Fruit fly (Drosophila melanogaster) whole organism, embryonic: ENCODE data around the gene CG14036.

Experiments used
- Adf1 ChIP-seq: fragments of 200-800 bp; sonication (Bioruptor generic); IDR thresholded peaks from 2 replicates; pipeline ENCODE4 v1.3.6; 2022; ENCODE audit warnings: missing biosample characterization, missing genetic modification characterization
- Awh ChIP-seq: fragments of 200-800 bp; sonication (Bioruptor generic); IDR thresholded peaks from 2 replicates; pipeline ENCODE4, ENCODE4 v1.3.6; 2022; ENCODE audit warnings: missing biosample characterization, missing genetic modification characterization
- B-H1 ChIP-seq: fragments of 200-800 bp; sonication (Bioruptor generic); IDR thresholded peaks from 3 replicates; pipeline ENCODE4 v1.3.6; 2022; ENCODE audit warnings: missing biosample characterization, missing genetic modification characterization
- CG10209 ChIP-seq: fragments of 200-800 bp; sonication (Bioruptor generic); optimal IDR thresholded peaks from 3 replicates; lab custom pipeline; 2017; ENCODE audit warnings: missing biosample characterization, mild to moderate bottlenecking, missing genetic modification characterization, missing genetic modification reagents
- CG11456 ChIP-seq: fragments of 200-800 bp; sonication (Bioruptor generic); IDR thresholded peaks from 3 replicates; pipeline ENCODE4 v1.3.6; 2022; ENCODE audit warnings: missing biosample characterization, missing genetic modification characterization
- CG11695 ChIP-seq: fragments of 200-800 bp; sonication (Bioruptor generic); IDR thresholded peaks from 3 replicates; pipeline ENCODE4 v1.3.6; 2022; ENCODE audit warnings: missing biosample characterization, missing genetic modification characterization
- CG12942 ChIP-seq: fragments of 200-800 bp; sonication (Bioruptor generic); optimal IDR thresholded peaks from 3 replicates; lab custom pipeline; 2016; ENCODE audit warnings: missing biosample characterization, missing genetic modification characterization
- CG15696 ChIP-seq: fragments of 200-800 bp; sonication (Bioruptor generic); optimal IDR thresholded peaks from 2 replicates; lab custom pipeline; 2019; ENCODE audit warnings: missing biosample characterization, mild to moderate bottlenecking, missing genetic modification characterization, moderate library complexity
- CG17186 ChIP-seq: fragments of 200-800 bp; sonication (Bioruptor generic); optimal IDR thresholded peaks from 3 replicates; lab custom pipeline; 2017; ENCODE audit warnings: missing biosample characterization, missing genetic modification reagents, missing genetic modification characterization
- CG17361 ChIP-seq: fragments of 200-800 bp; sonication (Bioruptor generic); IDR thresholded peaks from 3 replicates; pipeline ENCODE4 v1.3.6; 2022; ENCODE audit warnings: missing biosample characterization, missing genetic modification characterization
- CG18011 ChIP-seq: fragments of 200-800 bp; sonication (Bioruptor generic); optimal IDR thresholded peaks from 2 replicates; lab custom pipeline; 2017; ENCODE audit warnings: missing biosample characterization, missing genetic modification characterization, mild to moderate bottlenecking, moderate library complexity, missing genotype
- CG18764 ChIP-seq: fragments of 200-800 bp; sonication (Bioruptor generic); optimal IDR thresholded peaks from 3 replicates; lab custom pipeline; 2016; ENCODE audit warnings: missing biosample characterization, missing genetic modification characterization
- CG2129 ChIP-seq: fragments of 200-800 bp; sonication (Bioruptor generic); IDR thresholded peaks from 2 replicates; pipeline ENCODE4 v1.3.6; 2022; ENCODE audit warnings: missing biosample characterization, missing genetic modification characterization; ENCODE audit not compliant: partially characterized antibody
- CG31388 ChIP-seq: fragments of 200-800 bp; sonication (Bioruptor generic); optimal IDR thresholded peaks from 2 replicates; lab custom pipeline; 2016; ENCODE audit warnings: missing biosample characterization, missing genetic modification characterization
- CG32767 ChIP-seq: fragments of 200-800 bp; sonication (Bioruptor generic); IDR thresholded peaks from 2 replicates; pipeline ENCODE4 v1.3.6; 2022; ENCODE audit warnings: missing biosample characterization, missing genetic modification characterization
- CG3281 ChIP-seq: fragments of 200-800 bp; sonication (Bioruptor generic); optimal IDR thresholded peaks from 3 replicates; lab custom pipeline; 2017; ENCODE audit warnings: missing biosample characterization, mild to moderate bottlenecking, missing genetic modification characterization
- CG34376 ChIP-seq: fragments of 200-800 bp; sonication (Bioruptor generic); optimal IDR thresholded peaks from 2 replicates; lab custom pipeline; 2018; ENCODE audit warnings: missing biosample characterization, mild to moderate bottlenecking, missing genetic modification characterization
- CG3838 ChIP-seq: fragments of 200-800 bp; sonication (Bioruptor generic); optimal IDR thresholded peaks from 3 replicates; lab custom pipeline; 2016; ENCODE audit warnings: missing biosample characterization, missing genetic modification characterization
- CG4617 ChIP-seq: fragments of 200-800 bp; sonication (Bioruptor generic); optimal IDR thresholded peaks from 3 replicates; lab custom pipeline; 2016; ENCODE audit warnings: missing biosample characterization, missing genetic modification characterization, borderline replicate concordance
- CG5180 ChIP-seq: fragments of 200-800 bp; sonication (Bioruptor generic); optimal IDR thresholded peaks from 3 replicates; lab custom pipeline; 2017; ENCODE audit warnings: missing biosample characterization, missing genetic modification characterization, mild to moderate bottlenecking, moderate library complexity, missing genetic modification reagents
- CG6175 ChIP-seq: fragments of 200-800 bp; sonication (Bioruptor generic); IDR thresholded peaks from 3 replicates; pipeline ENCODE4 v1.3.6; 2022; ENCODE audit warnings: missing biosample characterization, missing genetic modification characterization
- CG6683 ChIP-seq: fragments of 200-800 bp; sonication (Bioruptor generic); optimal IDR thresholded peaks from 2 replicates; lab custom pipeline; 2017; ENCODE audit warnings: missing biosample characterization, mild to moderate bottlenecking, missing genetic modification characterization, missing genetic modification reagents
- CG6689 ChIP-seq: fragments of 200-800 bp; sonication (Bioruptor generic); IDR thresholded peaks from 2 replicates; pipeline ENCODE4 v1.3.6; 2022; ENCODE audit warnings: missing biosample characterization, missing genetic modification characterization
- CG6813 ChIP-seq: fragments of 200-800 bp; sonication (Bioruptor generic); optimal IDR thresholded peaks from 2 replicates; lab custom pipeline; 2017; ENCODE audit warnings: missing biosample characterization, missing genetic modification characterization, mild to moderate bottlenecking, moderate library complexity, missing genetic modification reagents
- CG7786 ChIP-seq: fragments of 200-800 bp; sonication (Bioruptor generic); optimal IDR thresholded peaks from 2 replicates; lab custom pipeline; 2016; ENCODE audit warnings: missing biosample characterization, missing genetic modification characterization
- CG8765 ChIP-seq: fragments of 200-800 bp; sonication (Bioruptor generic); IDR thresholded peaks from 2 replicates; pipeline ENCODE4 v1.3.6; 2022; ENCODE audit warnings: missing biosample characterization, missing genetic modification characterization
- CG8924 ChIP-seq: fragments of 200-800 bp; optimal IDR thresholded peaks from 3 replicates; lab custom pipeline; 2019; ENCODE audit warnings: missing biosample characterization, mild to moderate bottlenecking, missing genetic modification characterization, moderate library complexity
- CG9727 ChIP-seq: fragments of 200-800 bp; sonication (Bioruptor generic); optimal IDR thresholded peaks from 3 replicates; lab custom pipeline; 2017; ENCODE audit warnings: missing biosample characterization, mild to moderate bottlenecking, missing genetic modification characterization
- CoRest ChIP-seq: fragments of 200-800 bp; sonication (Bioruptor generic); optimal IDR thresholded peaks from 3 replicates; lab custom pipeline; 2018; ENCODE audit warnings: missing biosample characterization, mild to moderate bottlenecking, missing genetic modification characterization, moderate library complexity
- Dek ChIP-seq: fragments of 200-800 bp; sonication (Bioruptor generic); optimal IDR thresholded peaks from 3 replicates; lab custom pipeline; 2019; ENCODE audit warnings: missing biosample characterization, mild to moderate bottlenecking, missing genetic modification characterization, moderate library complexity
- Eip74EF ChIP-seq, 2 experiments: fragments of 200-800 bp in 1 of 2; fragments of >200 bp in 1 of 2; sonication (Bioruptor generic) in 1 of 2; optimal IDR thresholded peaks; 2 replicates each; lab custom pipeline; 2017 to 2019; ENCODE audit warnings: missing biosample characterization in 2 of 2, missing genetic modification characterization in 2 of 2, mild to moderate bottlenecking in 1 of 2, moderate library complexity in 1 of 2
- Hmr ChIP-seq: fragments of 200-800 bp; sonication (Bioruptor generic); optimal IDR thresholded peaks from 3 replicates; lab custom pipeline; 2017; ENCODE audit warnings: mild to moderate bottlenecking, missing biosample characterization, missing genetic modification reagents, missing genetic modification characterization
- Hr39 ChIP-seq: fragments of >200 bp; optimal IDR thresholded peaks from 2 replicates; lab custom pipeline; 2017
- MBD-R2 ChIP-seq: fragments of 200-800 bp; sonication (Bioruptor generic); IDR thresholded peaks from 2 replicates; pipeline ENCODE4 v1.3.6; 2022; ENCODE audit warnings: missing biosample characterization, missing genetic modification characterization
- MESR4 ChIP-seq: fragments of 200-800 bp; sonication (Bioruptor generic); optimal IDR thresholded peaks from 2 replicates; lab custom pipeline; 2018; ENCODE audit warnings: missing biosample characterization, mild to moderate bottlenecking, missing genetic modification characterization, moderate library complexity
- Mad ChIP-seq: fragments of 200-800 bp; sonication (Bioruptor generic); optimal IDR thresholded peaks from 2 replicates; lab custom pipeline; 2016; ENCODE audit warnings: missing biosample characterization, missing genetic modification characterization
- Med ChIP-seq: fragments of 200-800 bp; sonication (Bioruptor generic); peaks from one replicate; lab custom pipeline; 2016; ENCODE audit warnings: missing biosample characterization, missing genetic modification characterization, mild to moderate bottlenecking, inconsistent platforms, moderate library complexity
- Sry-β ChIP-seq: fragments of 200-800 bp; sonication (Bioruptor generic); optimal IDR thresholded peaks from 2 replicates; lab custom pipeline; 2018; ENCODE audit warnings: missing biosample characterization, mild to moderate bottlenecking, missing genetic modification characterization, moderate library complexity
- Trl ChIP-seq, 3 experiments: fragments of >200 bp in 2 of 3; fragments of 200-800 bp in 1 of 3; sonication (Bioruptor generic) in 1 of 3; optimal IDR thresholded peaks; 2 replicates in 1 of 3; 3 replicates in 2 of 3; lab custom pipeline; 2016 to 2017; ENCODE audit warnings: missing biosample characterization in 1 of 3, missing genetic modification characterization in 1 of 3
- bbx ChIP-seq: fragments of 200-800 bp; sonication (Bioruptor generic); IDR thresholded peaks from 2 replicates; pipeline ENCODE4 v1.3.6; 2022; ENCODE audit warnings: missing biosample characterization, missing genetic modification characterization; ENCODE audit not compliant: partially characterized antibody
- en ChIP-seq: fragments of 200-800 bp; sonication (Bioruptor generic); optimal IDR thresholded peaks from 2 replicates; lab custom pipeline; 2016; ENCODE audit warnings: missing biosample characterization, missing genetic modification characterization
- grn ChIP-seq: fragments of 200-800 bp; sonication (Bioruptor generic); optimal IDR thresholded peaks from 3 replicates; lab custom pipeline; 2017; ENCODE audit warnings: missing biosample characterization, missing genetic modification characterization
- hb ChIP-seq: fragments of 200-800 bp; sonication (Bioruptor generic); IDR thresholded peaks from 3 replicates; pipeline ENCODE4 v1.3.6; 2022; ENCODE audit warnings: missing biosample characterization, missing genetic modification characterization; ENCODE audit not compliant: partially characterized antibody
- lmd ChIP-seq: fragments of 200-800 bp; sonication (Bioruptor generic); IDR thresholded peaks from 2 replicates; pipeline ENCODE4 v1.3.6; 2022; ENCODE audit warnings: missing biosample characterization, missing genetic modification characterization
- mirr ChIP-seq: fragments of 200-800 bp; sonication (Bioruptor generic); optimal IDR thresholded peaks from 3 replicates; lab custom pipeline; 2018; ENCODE audit warnings: missing biosample characterization, mild to moderate bottlenecking, missing genetic modification characterization
- nerfin-2 ChIP-seq: fragments of 200-800 bp; sonication (Bioruptor generic); IDR thresholded peaks from 2 replicates; pipeline ENCODE4 v1.3.6; 2022; ENCODE audit warnings: missing biosample characterization, missing genetic modification characterization; ENCODE audit not compliant: partially characterized antibody
- onecut ChIP-seq: fragments of 200-800 bp; sonication (Bioruptor generic); IDR thresholded peaks from 2 replicates; pipeline ENCODE4 v1.3.6; 2022; ENCODE audit warnings: missing biosample characterization, missing genetic modification characterization
- stc ChIP-seq: fragments of 200-800 bp; sonication (Bioruptor generic); IDR thresholded peaks from 2 replicates; pipeline ENCODE4 v1.3.6; 2022; ENCODE audit warnings: missing biosample characterization, missing genetic modification characterization
- stwl ChIP-seq: fragments of 200-800 bp; sonication (Bioruptor generic); optimal IDR thresholded peaks from 3 replicates; lab custom pipeline; 2018; ENCODE audit warnings: missing biosample characterization, mild to moderate bottlenecking, missing genetic modification characterization, moderate library complexity

CG14036 gene

dm6 chr2L:5099790-5100360, 45.1 kb upstream of the CG14036 start, which contains the start of gene ND-13A (continued):
- TF ChIP-seq CG6175 (GFP tag; lab: Robert Waterston, UW) (no peak), en (GFP tag; lab: Kevin White, UChicago) (no peak), Adf1 (GFP tag; lab: Robert Waterston, UW) (no peak), CG18011 (GFP tag; lab: Kevin White, UChicago) (no peak), CG17186 (GFP tag; lab: Kevin White, UChicago) (no peak), CG11695 (no peak), CG4617 (GFP tag; lab: Kevin White, UChicago) (peak; percentile 53), stc (peak; percentile 9; the same call in 1 of the 2 replicates), Mad (GFP tag; lab: Kevin White, UChicago) (no peak), Eip74EF (GFP tag; optimal IDR thresholded peaks at IDR 0.05; lab: Kevin White, UChicago) (no peak), stwl (tag; lab: Kevin White, UChicago) (peak; percentile 87), nerfin-2 (GFP tag; lab: Robert Waterston, UW) (no peak), CG32767 (GFP tag; lab: Robert Waterston, UW) (no peak), onecut (GFP tag; lab: Robert Waterston, UW) (no peak), CG34376 (GFP tag; lab: Kevin White, UChicago) (no peak), Trl (optimal IDR thresholded peaks at IDR 0.05; lab: Kevin White, UChicago) (no peak), Trl (GFP tag; optimal IDR thresholded peaks at IDR 0.05; lab: Kevin White, UChicago) (no peak), CG17361 (GFP tag; lab: Robert Waterston, UW) (no peak; the same call in 2 of the 3 replicates), Dek (tag; lab: Kevin White, UChicago) (no peak), CG6813 (GFP tag; lab: Kevin White, UChicago) (no peak), MBD-R2 (GFP tag; lab: Robert Waterston, UW) (peak; percentile 82), Awh (GFP tag; lab: Robert Waterston, UW) (no peak), CG10209 (no peak), hb (GFP tag; lab: Robert Waterston, UW) (no peak), bbx (GFP tag; lab: Robert Waterston, UW) (no peak; the same call in 1 of the 2 replicates), CG7786 (GFP tag; lab: Kevin White, UChicago) (no peak), grn (GFP tag; lab: Kevin White, UChicago) (no peak), CG12942 (GFP tag; lab: Kevin White, UChicago) (no peak), CG2129 (GFP tag; lab: Robert Waterston, UW) (no peak), CG6689 (GFP tag; lab: Robert Waterston, UW) (no peak), Med (peak; percentile 47), CG15696 (tag; lab: Kevin White, UChicago) (no peak), CG5180 (GFP tag; lab: Kevin White, UChicago) (no peak), CG11456 (GFP tag; lab: Robert Waterston, UW) (no peak)

- TF ChIP-seq CG8765 (GFP tag; lab: Robert Waterston, UW) = no peak
- no peak for TF ChIP-seq CG31388 (GFP tag; lab: Kevin White, UChicago)
- TF ChIP-seq MESR4 = no peak
- peak; percentile 69 for TF ChIP-seq CG3281 (GFP tag; lab: Kevin White, UChicago)
- no peak; the same call in 2 of the 3 replicates for TF ChIP-seq B-H1 (GFP tag; lab: Robert Waterston, UW)
- TF ChIP-seq CoRest (tag; lab: Kevin White, UChicago) = no peak
- TF ChIP-seq Hmr (GFP tag; lab: Kevin White, UChicago) = peak; percentile 55
- TF ChIP-seq CG6689 (GFP tag; lab: Robert Waterston, UW) = no peak
- no peak for TF ChIP-seq Sry-β (GFP tag; lab: Kevin White, UChicago)
- TF ChIP-seq CG9727 = peak; percentile 9
- no peak for TF ChIP-seq CG8924 (tag; lab: Kevin White, UChicago)
- TF ChIP-seq CG6683 (GFP tag; lab: Kevin White, UChicago) = peak; percentile 27
- no peak for TF ChIP-seq en (GFP tag; lab: Kevin White, UChicago)
- TF ChIP-seq CG3838 (GFP tag; lab: Kevin White, UChicago) = no peak
- peak; percentile 75 for TF ChIP-seq mirr (GFP tag; lab: Kevin White, UChicago)
- no peak for TF ChIP-seq Hr39
- TF ChIP-seq lmd (GFP tag; lab: Robert Waterston, UW) = no peak
- TF ChIP-seq CG18764 (GFP tag; lab: Kevin White, UChicago) = no peak
Observed at dm6 chr2L:5096761-5097160, 41.9 kb upstream of the CG14036 start.
